Worm (Caenorhabditis elegans): ENCODE measurements around the gene srv-8.

Gene srv-8

DNA sequence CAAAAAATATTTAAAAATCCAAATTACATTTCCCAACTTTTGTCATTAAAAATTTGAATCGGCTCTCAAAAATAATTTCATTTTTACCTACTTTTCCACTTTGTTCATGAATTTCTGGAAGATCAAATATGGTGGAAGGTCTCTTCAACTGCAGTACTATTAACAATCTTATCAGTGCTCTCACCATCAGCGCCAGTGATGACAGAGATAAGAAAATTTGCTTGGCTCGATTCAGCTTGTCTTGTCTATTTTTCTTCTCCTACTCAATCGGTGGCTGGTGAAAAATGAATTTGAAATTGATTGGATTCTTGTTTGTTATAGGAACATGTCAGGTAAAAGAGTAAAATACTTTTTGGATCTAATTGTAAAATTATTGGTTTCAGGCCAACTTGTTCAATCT is 39.6 kb downstream of the srv-8 start, which contains the start of gene cpz-2:
Gene cpz-2 (plus strand): TSS at position 210 of the 400 bp plus-strand sequence.
- TF ChIP-seq nhr-6 (tag; optimal IDR thresholded peaks at IDR 0.05): peak; percentile 46
- no peak for TF ChIP-seq nhr-11 (tag; optimal IDR thresholded peaks at IDR 0.05)
- peak; percentile 38 for TF ChIP-seq nhr-28 (tag; optimal IDR thresholded peaks at IDR 0.05)
- no peak for TF ChIP-seq duxl-1 (tag; optimal IDR thresholded peaks at IDR 0.05; ENCODE audit: poor library complexity)
- TF ChIP-seq gei-8 (GFP tag; optimal IDR thresholded peaks at IDR 0.05): no peak
- no peak for TF ChIP-seq snpc-4 (tag; optimal IDR thresholded peaks at IDR 0.05)
- TF ChIP-seq nhr-41 (GFP tag; IDR thresholded peaks at IDR 0.05): no peak
- no peak for TF ChIP-seq spr-3 (GFP tag; optimal IDR thresholded peaks at IDR 0.05)
- TF ChIP-seq zag-1 (tag; optimal IDR thresholded peaks at IDR 0.05): no peak
- peak; percentile 24 for TF ChIP-seq hlh-11 (tag; optimal IDR thresholded peaks at IDR 0.05)
- no peak for TF ChIP-seq dpl-1 (GFP tag; optimal IDR thresholded peaks at IDR 0.05)
- peak; percentile 60 for TF ChIP-seq pqm-1 (tag; optimal IDR thresholded peaks at IDR 0.05)
- no peak for TF ChIP-seq rbr-2 (tag; optimal IDR thresholded peaks at IDR 0.05)
- TF ChIP-seq lim-7 (GFP tag; IDR thresholded peaks at IDR 0.05): no peak
- TF ChIP-seq snpc-1.2 (GFP tag; IDR thresholded peaks at IDR 0.05): no peak
- TF ChIP-seq pha-4 (GFP tag; IDR thresholded peaks at IDR 0.05): no peak
- no peak for TF ChIP-seq pha-4 (tag; optimal IDR thresholded peaks at IDR 0.05)
- no peak for TF ChIP-seq unc-62 (GFP tag; optimal IDR thresholded peaks at IDR 0.05 in 1 of 2)
- no peak for TF ChIP-seq unc-62 (tag; optimal IDR thresholded peaks at IDR 0.05)
- peak; percentile 60 for TF ChIP-seq dve-1 (tag; optimal IDR thresholded peaks at IDR 0.05; ENCODE audit: insufficient read depth)
- TF ChIP-seq daf-16 (GFP tag; optimal IDR thresholded peaks at IDR 0.05): no peak
- peak; percentile 57 for TF ChIP-seq daf-16 (tag; optimal IDR thresholded peaks at IDR 0.05)
- TF ChIP-seq Y105C5A.15 (GFP tag; IDR thresholded peaks at IDR 0.05): no peak
- TF ChIP-seq lin-39 (tag; optimal IDR thresholded peaks at IDR 0.05): no peak
- no peak for TF ChIP-seq F49E8.2 (tag; optimal IDR thresholded peaks at IDR 0.05; ENCODE audit: borderline replicate concordance)
- TF ChIP-seq nhr-76 (tag; optimal IDR thresholded peaks at IDR 0.05): no peak
- no peak for TF ChIP-seq sdz-12 (GFP tag; optimal IDR thresholded peaks at IDR 0.05)
- TF ChIP-seq vab-7 (GFP tag; IDR thresholded peaks at IDR 0.05): no peak
- no peak for TF ChIP-seq lsy-2 (tag; optimal IDR thresholded peaks at IDR 0.05)
- no peak for TF ChIP-seq daf-8 (GFP tag; IDR thresholded peaks at IDR 0.05)

DNA sequence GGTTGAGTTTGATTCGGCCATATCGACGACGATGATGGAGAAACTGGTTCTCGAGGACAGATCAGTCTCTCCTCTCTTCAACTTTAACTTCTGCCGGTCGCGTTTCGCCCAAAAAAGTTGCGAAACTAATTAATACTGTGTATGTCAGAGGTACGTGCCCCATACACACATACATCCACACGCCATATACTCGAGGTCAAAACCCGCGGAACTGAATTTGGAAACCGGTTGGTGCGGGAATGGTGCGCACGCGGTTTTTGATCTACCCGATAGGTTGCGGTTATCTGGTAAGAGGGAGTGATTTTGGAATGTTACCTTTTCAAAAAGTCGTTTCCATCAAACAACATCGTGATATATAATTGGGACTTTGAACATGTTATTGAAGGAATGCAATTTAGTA is 40.4 kb downstream of the srv-8 start, which contains the start of gene ifbp-1:
Gene ifbp-1 (minus strand): TSS at position 85 of the 400 bp plus-strand sequence.
- TF ChIP-seq aha-1 (tag) (peak; percentile 29), dmd-6 (GFP tag; IDR thresholded peaks at IDR 0.05) (peak; percentile 24; the same call in 1 of the 2 replicates), lsy-2 (tag; optimal IDR thresholded peaks at IDR 0.05) (peak; percentile 22 to 34), vab-7 (GFP tag; IDR thresholded peaks at IDR 0.05) (no peak), set-16 (GFP tag; IDR thresholded peaks at IDR 0.05) (0 out of 2 replicates have a peak, but pooled peaks have one; percentile 6), nhr-25 (tag; optimal IDR thresholded peaks at IDR 0.05; ENCODE audit: borderline replicate concordance, insufficient read depth) (peak; percentile 79), madf-9 (GFP tag; conservative IDR thresholded peaks at IDR 0.05) (0 out of 2 replicates have a peak, but pooled peaks have one; percentile 10), ZK546.5 (tag; optimal IDR thresholded peaks at IDR 0.05) (no peak), hlh-11 (tag; optimal IDR thresholded peaks at IDR 0.05) (peak; percentile 67), mdl-1 (tag; optimal IDR thresholded peaks at IDR 0.05) (peak in 1 of 2 experiments; percentile 76), hlh-30 (tag; optimal IDR thresholded peaks at IDR 0.05; ENCODE audit: insufficient read depth) (peak; percentile 74), cey-2 (tag; optimal IDR thresholded peaks at IDR 0.05; ENCODE audit: borderline replicate concordance, insufficient read depth) (peak; percentile 73), mep-1 (tag; optimal IDR thresholded peaks at IDR 0.05) (peak; percentile 64), mxl-3 (GFP tag; optimal IDR thresholded peaks at IDR 0.05) (peak; percentile 85), lin-38 (GFP tag; IDR thresholded peaks at IDR 0.05) (no peak), nhr-28 (tag; optimal IDR thresholded peaks at IDR 0.05) (peak; percentile 85), dve-1 (tag; optimal IDR thresholded peaks at IDR 0.05; ENCODE audit: insufficient read depth) (peak; percentile 43), ces-1 (GFP tag; optimal IDR thresholded peaks at IDR 0.05) (no peak), nhr-10 (tag; optimal IDR thresholded peaks at IDR 0.05) (peak; percentile 14), nhr-111 (GFP tag; optimal IDR thresholded peaks at IDR 0.05) (no peak)
